Worm (Caenorhabditis elegans): ENCODE data around the gene srbc-45.

The srbc-45 gene

DNA sequence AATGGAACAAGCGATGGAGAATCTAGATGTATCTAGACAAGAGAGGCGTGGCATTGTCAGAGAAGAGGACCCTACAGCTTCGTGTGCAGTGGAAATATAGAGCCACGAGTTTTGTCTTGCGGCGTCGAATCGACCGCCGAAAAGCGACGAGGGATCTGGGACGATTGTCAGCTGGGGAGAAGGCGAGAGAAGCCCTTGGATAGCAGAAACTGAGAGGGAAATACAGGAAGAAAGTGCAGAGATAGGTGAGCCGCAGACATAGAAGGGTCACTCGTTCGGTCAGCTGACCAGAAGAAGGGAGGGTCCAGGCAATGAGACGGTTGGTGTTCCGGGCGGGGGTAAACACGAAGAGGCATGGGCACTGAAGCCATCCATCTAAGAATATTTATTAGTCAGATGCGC is 11.1 kb downstream of the srbc-45 start (continued):
- TF ChIP-seq lin-54 (GFP tag; optimal IDR thresholded peaks at IDR 0.05) = peak; percentile 4
- TF ChIP-seq hrde-1 (tag; optimal IDR thresholded peaks at IDR 0.05; ENCODE audit: borderline replicate concordance) = no peak
- 0 out of 2 replicates have a peak, but pooled peaks have one; percentile 58 for TF ChIP-seq egl-44 (GFP tag; IDR thresholded peaks at IDR 0.05)
- TF ChIP-seq somi-1 (GFP tag; optimal IDR thresholded peaks at IDR 0.05) = peak; percentile 60
- no peak for TF ChIP-seq nfya-1 (tag; optimal IDR thresholded peaks at IDR 0.05; ENCODE audit: borderline replicate concordance, insufficient read depth)
- TF ChIP-seq madf-10 (tag; optimal IDR thresholded peaks at IDR 0.05) = peak; percentile 81
- TF ChIP-seq ets-4 (GFP tag; optimal IDR thresholded peaks at IDR 0.05) = no peak
- no peak for TF ChIP-seq T26A5.8 (tag; optimal IDR thresholded peaks at IDR 0.05)
- TF ChIP-seq zfh-2 (GFP tag; conservative IDR thresholded peaks at IDR 0.05) = no peak; the same call in 1 of the 2 replicates
- TF ChIP-seq Y79H2A.3 (GFP tag; conservative IDR thresholded peaks at IDR 0.05) = no peak
- no peak for TF ChIP-seq cebp-2 (GFP tag; IDR thresholded peaks at IDR 0.05)
- no peak for TF ChIP-seq B0261.1 (tag; optimal IDR thresholded peaks at IDR 0.05)
- no peak for TF ChIP-seq ceh-79 (tag; optimal IDR thresholded peaks at IDR 0.05)
- no peak for TF ChIP-seq tbx-9 (tag; optimal IDR thresholded peaks at IDR 0.05; ENCODE audit: borderline replicate concordance)
- peak; percentile 58 for TF ChIP-seq K11D2.4 (GFP tag; IDR thresholded peaks at IDR 0.05)
- TF ChIP-seq B0035.1 (tag; optimal IDR thresholded peaks at IDR 0.05) = no peak
- peak; percentile 19 for TF ChIP-seq lin-40 (tag; optimal IDR thresholded peaks at IDR 0.05)
- no peak for TF ChIP-seq lsy-27 (tag; optimal IDR thresholded peaks at IDR 0.05; ENCODE audit: borderline replicate concordance, insufficient read depth)
- TF ChIP-seq attf-6 (GFP tag; IDR thresholded peaks at IDR 0.05) = no peak
- no peak for TF ChIP-seq tlf-1 (GFP tag; optimal IDR thresholded peaks at IDR 0.05)
- TF ChIP-seq nhr-90 (tag; optimal IDR thresholded peaks at IDR 0.05) = no peak
- no peak for TF ChIP-seq dpl-1 (GFP tag; optimal IDR thresholded peaks at IDR 0.05)
- TF ChIP-seq atf-7 (tag; optimal IDR thresholded peaks at IDR 0.05) = peak; percentile 41
- TF ChIP-seq bed-1 (GFP tag; IDR thresholded peaks at IDR 0.05) = no peak
- TF ChIP-seq unc-62 (GFP tag; optimal IDR thresholded peaks at IDR 0.05) = no peak
- TF ChIP-seq hmg-1.2 (GFP tag; IDR thresholded peaks at IDR 0.05) = peak; percentile 73; the same call in 1 of the 2 replicates
- peak; percentile 64; the same call in 1 of the 2 replicates for TF ChIP-seq mcd-1 (GFP tag; IDR thresholded peaks at IDR 0.05)
- TF ChIP-seq athp-1 (tag; optimal IDR thresholded peaks at IDR 0.05) = no peak
- no peak for TF ChIP-seq gei-17 (GFP tag; optimal IDR thresholded peaks at IDR 0.05)
- no peak for TF ChIP-seq lin-26 (GFP tag; IDR thresholded peaks at IDR 0.05)
- TF ChIP-seq Y67H2A.10 (GFP tag; conservative IDR thresholded peaks at IDR 0.05) = no peak
- no peak for TF ChIP-seq mes-4 (tag; optimal IDR thresholded peaks at IDR 0.05)
- no peak for TF ChIP-seq F33H1.4 (GFP tag; IDR thresholded peaks at IDR 0.05)
- TF ChIP-seq nhr-179 (tag; optimal IDR thresholded peaks at IDR 0.05) = no peak
- no peak for TF ChIP-seq snpc-4 (GFP tag; optimal IDR thresholded peaks at IDR 0.05)
- peak in 3 of 4 experiments; percentile 10 to 35 (median 16) for TF ChIP-seq snpc-4 (tag; optimal IDR thresholded peaks at IDR 0.05)
- TF ChIP-seq ztf-28 (GFP tag; IDR thresholded peaks at IDR 0.05) = no peak
- TF ChIP-seq chd-7 (tag; optimal IDR thresholded peaks at IDR 0.05) = peak; percentile 52
- no peak for TF ChIP-seq pbrm-1 (GFP tag; IDR thresholded peaks at IDR 0.05)
- no peak for TF ChIP-seq Y53G8AR.9 (GFP tag; conservative IDR thresholded peaks at IDR 0.05)
- no peak for TF ChIP-seq fkh-3 (tag; optimal IDR thresholded peaks at IDR 0.05)
- TF ChIP-seq nhr-120 (GFP tag; IDR thresholded peaks at IDR 0.05) = no peak
- no peak for TF ChIP-seq nfya-2 (GFP tag; IDR thresholded peaks at IDR 0.05)
- TF ChIP-seq F57C9.4 (tag; optimal IDR thresholded peaks at IDR 0.05) = no peak
- no peak for TF ChIP-seq ceh-40 (GFP tag; IDR thresholded peaks at IDR 0.05)
- peak; percentile 36 for TF ChIP-seq ZK185.1 (tag; optimal IDR thresholded peaks at IDR 0.05; ENCODE audit: poor library complexity, severe bottlenecking)
- TF ChIP-seq B0019.2 (GFP tag; conservative IDR thresholded peaks at IDR 0.05) = no peak
- no peak for TF ChIP-seq ekl-4 (GFP tag; IDR thresholded peaks at IDR 0.05)
- TF ChIP-seq ama-1 (optimal IDR thresholded peaks at IDR 0.05) = no peak
- no peak for TF ChIP-seq ama-1 (GFP tag; optimal IDR thresholded peaks at IDR 0.05)
